Worm (Caenorhabditis elegans) whole organism, L4 larva: ENCODE data around the gene cey-1.
A peak's percentile ranks its signal among the peaks of the same experiment; 100 is the strongest.

Experiments used
- ZK337.2 ChIP-seq: fragments of 200-800 bp; sonication (Bioruptor generic); IDR thresholded peaks from 2 replicates; pipeline ENCODE4 v1.3.6; 2022; ENCODE audit warnings: missing genetic modification reagents, missing genetic modification characterization, missing compliant biosample characterization
- aha-1 ChIP-seq: fragments of 150-350 bp; peaks from one replicate; lab custom pipeline; 2014; ENCODE audit warnings: missing biosample characterization, missing genetic modification characterization
- ceh-32 ChIP-seq: sonication (generic microtip); optimal IDR thresholded peaks from 2 replicates; lab custom pipeline; 2016; ENCODE audit warnings: mild to moderate bottlenecking, missing genetic modification characterization, missing compliant biosample characterization; ENCODE audit not compliant: poor library complexity
- ceh-62 ChIP-seq: sonication (generic microtip); optimal IDR thresholded peaks from 2 replicates; lab custom pipeline; 2017; ENCODE audit warnings: missing biosample characterization, missing genetic modification characterization
- ceh-82 ChIP-seq: sonication (generic microtip); optimal IDR thresholded peaks from 2 replicates; lab custom pipeline; 2017; ENCODE audit warnings: missing biosample characterization, missing genetic modification characterization
- ctbp-1 ChIP-seq: fragments of 200-800 bp; sonication (Bioruptor generic); IDR thresholded peaks from 2 replicates; pipeline ENCODE4 v1.3.6; 2022; ENCODE audit warnings: missing genetic modification reagents, missing genetic modification characterization, missing compliant biosample characterization
- daf-16 ChIP-seq, 3 experiments: sonication (generic microtip); optimal IDR thresholded peaks; 2 replicates each; lab custom pipeline; 2016 to 2017; ENCODE audit warnings: missing genetic modification characterization in 3 of 3, missing genetic modification reagents in 3 of 3, mild to moderate bottlenecking in 2 of 3, missing compliant biosample characterization in 2 of 3, missing biosample characterization in 1 of 3, moderate library complexity in 1 of 3
- daf-19 ChIP-seq: fragments of 200-800 bp; sonication (Bioruptor generic); conservative IDR thresholded peaks from 2 replicates; pipeline ENCODE4 v1.3.6; 2022; ENCODE audit warnings: missing genetic modification characterization, missing compliant biosample characterization
- dmd-6 ChIP-seq: fragments of 200-800 bp; sonication (Bioruptor generic); IDR thresholded peaks from 2 replicates; pipeline ENCODE4 v1.3.6; 2022; ENCODE audit warnings: missing genetic modification reagents, missing genetic modification characterization, missing compliant biosample characterization
- dpl-1 ChIP-seq: fragments of 150-350 bp; optimal IDR thresholded peaks from 2 replicates; lab custom pipeline; 2014; ENCODE audit warnings: missing biosample characterization, missing genetic modification reagents, missing genetic modification characterization
- dve-1 ChIP-seq: sonication (generic microtip); optimal IDR thresholded peaks from 2 replicates; lab custom pipeline; 2017; ENCODE audit warnings: antibody characterized with exemption, mild to moderate bottlenecking, missing genetic modification characterization, missing compliant biosample characterization; ENCODE audit not compliant: insufficient read depth
- egl-43 ChIP-seq: fragments of 200-800 bp; sonication (Bioruptor generic); IDR thresholded peaks from 2 replicates; pipeline ENCODE4 v1.3.6; 2022; ENCODE audit warnings: missing genetic modification reagents, missing genetic modification characterization, missing compliant biosample characterization
- hif-1 ChIP-seq, 2 experiments: sonication (generic microtip); optimal IDR thresholded peaks; 2 replicates each; lab custom pipeline; 2016 to 2017; ENCODE audit warnings: missing compliant biosample characterization in 2 of 2, missing genetic modification characterization in 2 of 2, missing genetic modification reagents in 2 of 2, missing genotype in 2 of 2, mild to moderate bottlenecking in 1 of 2
- hmg-1.1 ChIP-seq: fragments of 200-800 bp; sonication (Bioruptor generic); IDR thresholded peaks from 2 replicates; pipeline ENCODE4 v1.3.6; 2022; ENCODE audit warnings: missing genetic modification reagents, missing genetic modification characterization, missing compliant biosample characterization
- lin-15B ChIP-seq: fragments of 150-350 bp; sonication (generic microtip); optimal IDR thresholded peaks from 3 replicates; lab custom pipeline; 2014; ENCODE audit warnings: missing biosample characterization, missing genetic modification characterization
- lin-38 ChIP-seq: fragments of 200-800 bp; sonication (Bioruptor generic); IDR thresholded peaks from 2 replicates; pipeline ENCODE4 v1.3.6; 2022; ENCODE audit warnings: missing genetic modification reagents, missing genetic modification characterization, missing compliant biosample characterization
- lsy-2 ChIP-seq, 2 experiments: fragments of 150-350 bp in 1 of 2; sonication (generic microtip) in 1 of 2; optimal IDR thresholded peaks; 2 replicates each; lab custom pipeline; 2014 to 2017; ENCODE audit warnings: missing biosample characterization in 2 of 2, missing genetic modification characterization in 2 of 2
- mdl-1 ChIP-seq, 2 experiments: fragments of 150-350 bp in 1 of 2; sonication (generic microtip) in 1 of 2; optimal IDR thresholded peaks; 2 replicates each; lab custom pipeline; 2014 to 2017; ENCODE audit warnings: missing biosample characterization in 2 of 2, missing genetic modification characterization in 2 of 2
- mdt-29 ChIP-seq: fragments of 200-800 bp; sonication (Bioruptor generic); IDR thresholded peaks from 2 replicates; pipeline ENCODE4 v1.3.6; 2022; ENCODE audit warnings: missing genetic modification reagents, missing genetic modification characterization, missing compliant biosample characterization
- mes-2 ChIP-seq: sonication (generic microtip); optimal IDR thresholded peaks from 2 replicates; lab custom pipeline; 2016; ENCODE audit warnings: missing genotype, mild to moderate bottlenecking, missing genetic modification characterization, missing compliant biosample characterization; ENCODE audit not compliant: poor library complexity, severe bottlenecking
- nhr-102 ChIP-seq: sonication (generic microtip); optimal IDR thresholded peaks from 2 replicates; lab custom pipeline; 2016; ENCODE audit warnings: mild to moderate bottlenecking, missing genetic modification characterization, moderate library complexity, missing compliant biosample characterization
- nhr-28 ChIP-seq: fragments of 150-350 bp; optimal IDR thresholded peaks from 2 replicates; lab custom pipeline; 2014; ENCODE audit warnings: missing biosample characterization, missing genetic modification characterization
- nhr-48 ChIP-seq: sonication (generic microtip); optimal IDR thresholded peaks from 2 replicates; lab custom pipeline; 2016; ENCODE audit warnings: mild to moderate bottlenecking, missing genetic modification characterization, missing compliant biosample characterization
- pqm-1 ChIP-seq: sonication (generic microtip); optimal IDR thresholded peaks from 2 replicates; lab custom pipeline; 2017; ENCODE audit warnings: missing biosample characterization, missing genetic modification characterization
- skn-1 ChIP-seq: fragments of 150-350 bp; optimal IDR thresholded peaks from 2 replicates; lab custom pipeline; 2014; ENCODE audit warnings: missing biosample characterization, missing genetic modification characterization
- unc-62 ChIP-seq, 3 experiments: fragments of 150-350 bp in 1 of 3; sonication (generic microtip); optimal IDR thresholded peaks in 2 of 3; peaks in 1 of 3; 1 replicate in 1 of 3; 2 replicates in 2 of 3; lab custom pipeline; 2014 to 2017; ENCODE audit warnings: missing biosample characterization in 3 of 3, missing genetic modification characterization in 3 of 3, missing genetic modification reagents in 3 of 3, missing genotype in 1 of 3
- vab-7 ChIP-seq: fragments of 200-800 bp; sonication (Bioruptor generic); IDR thresholded peaks from 2 replicates; pipeline ENCODE4 v1.3.6; 2022; ENCODE audit warnings: missing genetic modification reagents, missing genetic modification characterization, missing compliant biosample characterization
- zfp-3 ChIP-seq: fragments of 200-800 bp; sonication (Bioruptor generic); conservative IDR thresholded peaks from 2 replicates; pipeline ENCODE4 v1.3.6; 2022; ENCODE audit warnings: missing genetic modification reagents, missing genetic modification characterization, missing compliant biosample characterization

The cey-1 gene

ce11 chrII:11032812-11033211 lies 8.2 kb downstream of the cey-1 start:
- TF ChIP-seq mdt-29 (no peak), unc-62 (GFP tag; optimal IDR thresholded peaks at IDR 0.05 in 1 of 2; lab: Kevin White, UChicago) (peak in 1 of 2 experiments; percentile 65), unc-62 (tag; optimal IDR thresholded peaks at IDR 0.05; lab: Kevin White, UChicago) (no peak)

- peak; percentile 25 for TF ChIP-seq aha-1 (tag; lab: Kevin White, UChicago)
- no peak for TF ChIP-seq skn-1 (tag; lab: Kevin White, UChicago)
Measured at ce11 chrII:11030297-11030696, 10.7 kb downstream of the cey-1 start, which contains the start of gene nlp-18. TSS of gene nlp-18 (minus strand) at chrII:11030397.

- TF ChIP-seq ctbp-1 (no peak), unc-62 (GFP tag; optimal IDR thresholded peaks at IDR 0.05 in 1 of 2; lab: Kevin White, UChicago) (peak in 1 of 2 experiments; percentile 43), unc-62 (tag; optimal IDR thresholded peaks at IDR 0.05; lab: Kevin White, UChicago) (no peak), aha-1 (tag; lab: Kevin White, UChicago) (peak; percentile 71)
Measured at ce11 chrII:11027777-11028176, 13.2 kb downstream of the cey-1 start.

- TF ChIP-seq nhr-48 = peak; percentile 25
- peak; percentile 5 for TF ChIP-seq aha-1 (tag; lab: Kevin White, UChicago)
- no peak for TF ChIP-seq ZK337.2 (GFP tag; lab: Robert Waterston, UW)
- TF ChIP-seq, all 104 proteins: peak for 2
Measured at ce11 chrII:11025566-11025965, 15.4 kb downstream of the cey-1 start, which contains the start of gene F33A8.7. TSS of gene F33A8.7 (minus strand) at chrII:11025666.

- peak; percentile 95 for TF ChIP-seq dpl-1
- TF ChIP-seq ceh-32 = no peak
- TF ChIP-seq aha-1 (tag; lab: Kevin White, UChicago) = peak; percentile 51
- TF ChIP-seq mes-2 (tag; lab: Kevin White, UChicago) = peak; percentile 69
- TF ChIP-seq zfp-3 (GFP tag; lab: Robert Waterston, UW) = no peak
- peak; percentile 11 for TF ChIP-seq nhr-28 (tag; lab: Kevin White, UChicago)
- TF ChIP-seq nhr-48 = no peak
- no peak for TF ChIP-seq hif-1 (tag; optimal IDR thresholded peaks at IDR 0.05; lab: Kevin White, UChicago)
- no peak for TF ChIP-seq pqm-1
- TF ChIP-seq nhr-102 (tag; lab: Kevin White, UChicago) = peak; percentile 16
- no peak for TF ChIP-seq ceh-62 (tag; lab: Kevin White, UChicago)
- TF ChIP-seq dve-1 (tag; lab: Kevin White, UChicago) = peak; percentile 6
- 0 out of 2 replicates have a peak, but pooled peaks have one; percentile 19 for TF ChIP-seq hmg-1.1
- TF ChIP-seq lin-38 (GFP tag; lab: Robert Waterston, UW) = peak; percentile 95
- TF ChIP-seq lin-15B (tag; lab: Kevin White, UChicago) = no peak
- TF ChIP-seq lsy-2 (tag; optimal IDR thresholded peaks at IDR 0.05; lab: Kevin White, UChicago) = peak in 1 of 2 experiments; percentile 75
- no peak for TF ChIP-seq daf-16 (GFP tag; optimal IDR thresholded peaks at IDR 0.05; lab: Kevin White, UChicago)
- no peak for TF ChIP-seq daf-16 (tag; optimal IDR thresholded peaks at IDR 0.05; lab: Kevin White, UChicago)
- TF ChIP-seq ceh-82 (tag; lab: Kevin White, UChicago) = no peak
- TF ChIP-seq daf-19 = no peak
- no peak for TF ChIP-seq egl-43 (GFP tag; lab: Robert Waterston, UW)
Measured at ce11 chrII:11022023-11022422, 19.0 kb downstream of the cey-1 start, which contains the start of gene let-858. TSS of gene let-858 (plus strand) at chrII:11022370.

ce11 chrII:11020707-11021106 lies 20.3 kb downstream of the cey-1 start:
- TF ChIP-seq dmd-6 (GFP tag; lab: Robert Waterston, UW) = no peak
- TF ChIP-seq mdl-1 (tag; optimal IDR thresholded peaks at IDR 0.05; lab: Kevin White, UChicago) = no peak
- TF ChIP-seq vab-7 (GFP tag; lab: Robert Waterston, UW) = no peak
- TF ChIP-seq, all 104 proteins: peak for 0
